Worm (Caenorhabditis elegans) whole organism, L1 larva: ENCODE data around the gene M02B1.4.

ENCODE experiments used
- C16A3.4 ChIP-seq: fragments of 150-350 bp; optimal IDR thresholded peaks from 2 replicates; lab custom pipeline; 2014; ENCODE audit warnings: missing biosample characterization, missing genetic modification characterization
- alr-1 ChIP-seq: fragments of 200-800 bp; sonication (Bioruptor generic); optimal IDR thresholded peaks from 2 replicates; lab custom pipeline; 2018; ENCODE audit warnings: borderline replicate concordance, mild to moderate bottlenecking, missing genetic modification characterization, missing compliant biosample characterization
- aly-2 ChIP-seq: fragments of 150-350 bp; optimal IDR thresholded peaks from 2 replicates; lab custom pipeline; 2014; ENCODE audit warnings: missing biosample characterization, missing genetic modification characterization
- ama-1 ChIP-seq: fragments of 150-350 bp; optimal IDR thresholded peaks from 2 replicates; lab custom pipeline; 2014
- blmp-1 ChIP-seq: fragments of 150-350 bp; optimal IDR thresholded peaks from 2 replicates; lab custom pipeline; 2014; ENCODE audit warnings: missing biosample characterization, missing genetic modification characterization
- ceh-82 ChIP-seq, 3 experiments: fragments of 150-350 bp in 1 of 3; sonication (generic microtip) in 2 of 3; optimal IDR thresholded peaks; 2 replicates each; lab custom pipeline; 2014 to 2017; ENCODE audit warnings: missing biosample characterization in 3 of 3, missing genetic modification characterization in 3 of 3
- ces-1 ChIP-seq: fragments of 150-350 bp; optimal IDR thresholded peaks from 2 replicates; lab custom pipeline; 2014; ENCODE audit warnings: missing biosample characterization, missing genetic modification reagents, missing genetic modification characterization
- dsc-1 ChIP-seq: sonication (generic microtip); optimal IDR thresholded peaks from 2 replicates; lab custom pipeline; 2016; ENCODE audit warnings: mild to moderate bottlenecking, missing genetic modification characterization, missing compliant biosample characterization
- efl-1 ChIP-seq, 4 experiments: fragments of 150-350 bp; optimal IDR thresholded peaks in 3 of 4; peaks in 1 of 4; 1 replicate in 1 of 4; 2 replicates in 3 of 4; lab custom pipeline; 2014; ENCODE audit warnings: missing biosample characterization in 2 of 4, missing genetic modification characterization in 2 of 4, missing genetic modification reagents in 2 of 4
- elt-2 ChIP-seq: sonication (generic microtip); optimal IDR thresholded peaks from 2 replicates; lab custom pipeline; 2016; ENCODE audit warnings: missing genetic modification characterization, mild to moderate bottlenecking, inconsistent platforms, missing compliant biosample characterization, missing genetic modification reagents
- fkh-8 ChIP-seq: sonication (generic microtip); optimal IDR thresholded peaks from 2 replicates; lab custom pipeline; 2016; ENCODE audit warnings: mild to moderate bottlenecking, missing genetic modification characterization, missing compliant biosample characterization
- hlh-4 ChIP-seq: sonication (generic microtip); optimal IDR thresholded peaks from 2 replicates; lab custom pipeline; 2016; ENCODE audit warnings: mild to moderate bottlenecking, missing genetic modification characterization, missing compliant biosample characterization
- irx-1 ChIP-seq: sonication (generic microtip); optimal IDR thresholded peaks from 2 replicates; lab custom pipeline; 2016; ENCODE audit warnings: missing genetic modification characterization, missing compliant biosample characterization
- isw-1 ChIP-seq: fragments of 200-800 bp; sonication (Bioruptor generic); IDR thresholded peaks from 2 replicates; pipeline ENCODE4 v1.3.6; 2022; ENCODE audit warnings: missing genetic modification characterization, missing compliant biosample characterization
- jun-1 ChIP-seq: fragments of 150-350 bp; optimal IDR thresholded peaks from 2 replicates; lab custom pipeline; 2014; ENCODE audit warnings: missing biosample characterization, missing genetic modification reagents, missing genetic modification characterization
- lin-13 ChIP-seq: fragments of 150-350 bp; optimal IDR thresholded peaks from 2 replicates; lab custom pipeline; 2014; ENCODE audit warnings: missing biosample characterization, missing genetic modification reagents, missing genetic modification characterization
- lin-14 ChIP-seq: fragments of 200-800 bp; sonication (Bioruptor generic); optimal IDR thresholded peaks from 2 replicates; lab custom pipeline; 2018; ENCODE audit warnings: mild to moderate bottlenecking, missing genetic modification characterization, moderate library complexity, missing compliant biosample characterization
- lin-35 ChIP-seq, 2 experiments: fragments of 150-350 bp; optimal IDR thresholded peaks; 2 replicates each; lab custom pipeline; 2014; ENCODE audit warnings: missing biosample characterization in 2 of 2, missing genetic modification characterization in 2 of 2, missing genetic modification reagents in 2 of 2
- lsy-2 ChIP-seq, 2 experiments: fragments of 150-350 bp; optimal IDR thresholded peaks; 2 replicates each; lab custom pipeline; 2014; ENCODE audit warnings: missing biosample characterization in 2 of 2, missing genetic modification characterization in 2 of 2
- mef-2 ChIP-seq: fragments of 150-350 bp; optimal IDR thresholded peaks from 2 replicates; lab custom pipeline; 2014; ENCODE audit warnings: missing biosample characterization, missing genetic modification characterization
- nhr-20 ChIP-seq: sonication (generic microtip); optimal IDR thresholded peaks from 2 replicates; lab custom pipeline; 2016; ENCODE audit warnings: mild to moderate bottlenecking, missing genetic modification characterization, missing compliant biosample characterization
- nhr-237 ChIP-seq: fragments of 150-350 bp; optimal IDR thresholded peaks from 2 replicates; lab custom pipeline; 2014; ENCODE audit warnings: missing biosample characterization, missing genetic modification characterization
- nhr-28 ChIP-seq: fragments of 150-350 bp; optimal IDR thresholded peaks from 2 replicates; lab custom pipeline; 2014; ENCODE audit warnings: missing biosample characterization, missing genetic modification characterization
- nhr-47 ChIP-seq: sonication (generic microtip); optimal IDR thresholded peaks from 2 replicates; lab custom pipeline; 2016; ENCODE audit warnings: mild to moderate bottlenecking, missing genetic modification characterization, moderate library complexity, missing compliant biosample characterization
- nhr-76 ChIP-seq: sonication (generic microtip); optimal IDR thresholded peaks from 2 replicates; lab custom pipeline; 2017; ENCODE audit warnings: missing biosample characterization, missing genetic modification characterization
- nhr-84 ChIP-seq: sonication (generic microtip); optimal IDR thresholded peaks from 2 replicates; lab custom pipeline; 2017; ENCODE audit warnings: missing biosample characterization, missing genetic modification characterization
- nhr-85 ChIP-seq: sonication (generic microtip); peaks from one replicate; lab custom pipeline; 2016; ENCODE audit warnings: missing genetic modification characterization, inconsistent platforms, missing compliant biosample characterization
- nhr-90 ChIP-seq: sonication (generic microtip); optimal IDR thresholded peaks from 2 replicates; lab custom pipeline; 2016; ENCODE audit warnings: mild to moderate bottlenecking, missing genetic modification characterization, missing compliant biosample characterization; ENCODE audit not compliant: poor library complexity
- pag-3 ChIP-seq: sonication (generic microtip); optimal IDR thresholded peaks from 2 replicates; lab custom pipeline; 2017; ENCODE audit warnings: missing genetic modification characterization, mild to moderate bottlenecking, missing compliant biosample characterization, antibody characterized with exemption, borderline replicate concordance; ENCODE audit not compliant: insufficient read depth
- pax-3 ChIP-seq: fragments of 200-800 bp; sonication (Bioruptor generic); optimal IDR thresholded peaks from 2 replicates; lab custom pipeline; 2018; ENCODE audit warnings: mild to moderate bottlenecking, missing genetic modification characterization, moderate library complexity, missing compliant biosample characterization
- rnt-1 ChIP-seq: sonication (generic microtip); optimal IDR thresholded peaks from 2 replicates; lab custom pipeline; 2016; ENCODE audit warnings: mild to moderate bottlenecking, missing genetic modification characterization, moderate library complexity, missing compliant biosample characterization
- sptf-1 ChIP-seq: fragments of 150-350 bp; optimal IDR thresholded peaks from 2 replicates; lab custom pipeline; 2014; ENCODE audit warnings: missing biosample characterization, missing genetic modification characterization
- tlp-1 ChIP-seq: fragments of 150-350 bp; optimal IDR thresholded peaks from 2 replicates; lab custom pipeline; 2014; ENCODE audit warnings: missing biosample characterization, missing genetic modification characterization
- unc-130 ChIP-seq: fragments of 150-350 bp; optimal IDR thresholded peaks from 2 replicates; lab custom pipeline; 2017; ENCODE audit warnings: missing biosample characterization, missing genetic modification characterization, inconsistent platforms
- unc-86 ChIP-seq: sonication (generic microtip); optimal IDR thresholded peaks from 2 replicates; lab custom pipeline; 2016; ENCODE audit warnings: missing genetic modification characterization, missing compliant biosample characterization
- ztf-4 ChIP-seq: fragments of 150-350 bp; optimal IDR thresholded peaks from 2 replicates; lab custom pipeline; 2014; ENCODE audit warnings: missing biosample characterization, missing genetic modification characterization

The M02B1.4 gene

DNA sequence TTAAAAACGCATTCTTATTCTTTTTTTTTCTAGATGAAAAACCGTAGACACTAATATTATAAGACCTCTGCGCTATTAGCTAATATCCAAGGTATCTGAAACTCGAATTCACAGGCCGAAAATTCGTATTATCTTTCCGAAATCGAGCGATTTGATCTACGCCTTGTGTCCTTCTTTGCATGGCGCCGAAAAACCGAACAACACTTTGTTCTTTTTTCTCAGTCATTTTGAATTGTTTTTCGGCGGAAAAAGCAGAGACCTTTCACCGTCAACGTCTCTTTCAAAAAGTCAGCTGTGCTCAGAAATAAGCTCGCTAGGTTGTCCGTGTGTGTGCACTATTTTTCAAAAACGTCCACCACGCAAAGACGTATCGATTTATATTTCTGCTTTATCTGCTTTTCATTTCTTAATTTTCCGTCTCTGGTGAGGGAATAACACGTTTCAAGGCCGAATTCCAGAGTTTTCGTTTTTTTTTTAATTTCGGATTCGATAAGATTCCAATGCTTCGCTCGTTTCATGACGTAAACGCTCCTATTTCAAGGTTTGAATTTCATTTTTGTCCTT lies 5.8 kb upstream of the M02B1.4 start:
- TF ChIP-seq efl-1 (optimal IDR thresholded peaks at IDR 0.05; lab: Kevin White, UChicago), result no peak
- peak in 1 of 2 experiments; percentile 41 for TF ChIP-seq efl-1 (GFP tag; optimal IDR thresholded peaks at IDR 0.05 in 1 of 2; lab: Kevin White, UChicago)
- TF ChIP-seq lin-14 (GFP tag; lab: Kevin White, UChicago), result peak; percentile 50
- TF ChIP-seq sptf-1, result no peak
- TF ChIP-seq aly-2 (tag; lab: Kevin White, UChicago), result no peak
- no peak for TF ChIP-seq nhr-20 (tag; lab: Kevin White, UChicago)
- no peak for TF ChIP-seq blmp-1
- TF ChIP-seq fkh-8 (tag; lab: Kevin White, UChicago), result peak; percentile 6

DNA sequence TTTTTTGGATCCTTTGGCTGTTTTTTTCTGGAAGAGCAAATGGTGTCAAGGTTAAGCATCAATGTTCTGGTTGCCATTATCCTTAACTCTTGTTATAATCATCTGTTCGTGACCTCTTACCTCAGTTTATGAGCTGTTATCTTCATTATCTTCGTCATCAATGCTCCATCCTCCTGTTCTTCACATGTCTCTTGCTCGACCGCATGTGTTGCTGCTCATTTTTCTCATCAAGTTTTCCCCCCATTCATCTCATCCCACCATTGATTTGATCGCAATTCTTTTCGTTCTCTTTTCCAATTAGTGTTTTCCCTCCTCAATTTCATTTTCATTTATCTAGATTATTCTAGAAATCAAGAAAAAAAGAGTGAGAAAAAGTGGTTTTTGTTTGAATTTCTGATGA lies 7.6 kb downstream of the M02B1.4 start:
- TF ChIP-seq aly-2 (tag; lab: Kevin White, UChicago) (no peak), nhr-90 (no peak), isw-1 (GFP tag; lab: Robert Waterston, UW) (no peak), ama-1 (lab: Kevin White, UChicago) (no peak), rnt-1 (tag; lab: Kevin White, UChicago) (no peak), dsc-1 (tag; lab: Kevin White, UChicago) (peak; percentile 56), lin-14 (GFP tag; lab: Kevin White, UChicago) (peak; percentile 17), lin-13 (GFP tag; lab: Kevin White, UChicago) (no peak), nhr-47 (tag; lab: Kevin White, UChicago) (no peak), nhr-76 (no peak), pax-3 (no peak), C16A3.4 (tag; lab: Kevin White, UChicago) (no peak), ceh-82 (tag; optimal IDR thresholded peaks at IDR 0.05; lab: Kevin White, UChicago) (no peak), jun-1 (tag; lab: Kevin White, UChicago) (no peak)

DNA sequence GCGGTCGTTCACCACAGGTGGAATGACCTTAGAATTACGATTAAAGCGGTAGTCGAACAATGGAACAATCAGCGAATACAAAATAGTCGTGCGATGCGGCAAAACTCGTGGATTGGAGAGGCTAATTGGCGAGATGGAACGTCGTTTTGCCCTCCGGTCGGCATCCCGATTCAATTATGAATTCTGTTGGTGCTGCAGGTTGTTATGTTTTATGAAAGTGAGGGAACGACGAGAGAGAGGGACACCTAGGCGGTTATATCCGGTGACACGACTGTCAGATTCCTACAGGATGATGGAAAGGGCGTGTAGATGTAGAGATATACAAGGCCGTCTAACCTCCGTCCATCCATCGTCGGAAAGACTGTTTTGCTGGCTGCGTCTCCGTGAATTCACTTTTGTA lies 8.5 kb downstream of the M02B1.4 start:
- TF ChIP-seq pag-3 (tag; lab: Kevin White, UChicago), result no peak
- peak; percentile 50 for TF ChIP-seq blmp-1
- TF ChIP-seq nhr-85, result peak; percentile 27

DNA sequence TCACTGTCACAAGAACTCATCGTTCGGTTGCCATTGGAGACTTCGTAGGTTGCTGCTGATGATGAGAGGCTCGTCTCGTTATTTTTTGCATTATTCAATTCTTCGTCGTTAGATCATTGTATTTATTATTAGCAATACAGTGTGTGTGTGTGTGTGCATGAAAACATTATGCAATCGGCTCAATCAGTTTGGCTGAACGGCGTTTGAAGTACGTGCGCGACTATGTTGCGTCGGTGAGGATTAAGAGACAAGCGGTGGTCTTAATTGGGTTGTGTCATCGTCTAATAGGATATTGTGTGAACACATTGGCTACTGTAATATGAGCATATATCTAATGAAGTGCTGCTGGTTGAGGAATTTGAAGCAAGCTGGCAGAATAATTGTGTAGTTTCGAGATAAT lies 11.3 kb downstream of the M02B1.4 start:
- no peak for TF ChIP-seq sptf-1
- no peak for TF ChIP-seq efl-1 (optimal IDR thresholded peaks at IDR 0.05; lab: Kevin White, UChicago)
- TF ChIP-seq efl-1 (GFP tag; optimal IDR thresholded peaks at IDR 0.05 in 1 of 2; lab: Kevin White, UChicago), result peak in 1 of 2 experiments; percentile 22

DNA sequence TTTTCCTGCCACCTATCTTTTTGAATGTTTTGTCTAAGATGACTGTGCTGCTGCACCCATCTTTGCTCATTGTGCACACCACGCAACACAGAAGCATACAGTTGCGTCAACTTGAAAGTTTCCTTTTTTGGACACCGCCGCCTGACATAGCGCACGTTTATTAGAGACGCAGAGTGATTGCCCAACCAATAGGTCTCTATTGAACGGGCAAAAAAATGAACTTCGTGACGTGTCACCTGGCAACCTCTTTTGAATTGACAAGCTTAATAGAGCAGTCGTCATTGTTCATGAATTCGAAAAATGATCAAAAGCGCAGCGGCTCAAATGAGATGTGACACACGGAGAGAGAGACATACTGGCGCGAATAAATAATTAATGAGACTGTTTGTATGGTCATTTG lies 13.6 kb downstream of the M02B1.4 start:
- TF ChIP-seq elt-2 (tag; lab: Kevin White, UChicago) (no peak), unc-86 (peak; percentile 27)

DNA sequence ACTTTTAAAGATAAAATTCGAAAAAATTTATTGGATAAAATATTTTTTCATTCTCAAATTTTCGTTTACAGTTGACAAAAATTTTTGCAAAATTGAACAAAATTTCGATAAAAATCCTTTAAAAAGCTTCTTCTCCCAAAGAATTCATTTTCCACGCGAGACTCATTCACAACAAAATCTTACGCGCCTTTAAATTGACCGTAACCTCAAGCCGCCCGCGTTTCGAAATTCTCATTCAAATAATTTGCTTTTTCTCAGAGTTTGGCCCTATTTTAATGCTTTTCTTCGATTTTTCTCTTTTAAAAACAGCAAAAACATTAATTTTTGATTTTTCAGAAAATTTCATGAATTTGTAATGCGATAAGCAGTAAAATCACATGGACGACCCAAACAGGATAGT lies 19.5 kb downstream of the M02B1.4 start, which contains the start of gene F07C6.4:
TSS of gene F07C6.4 (plus strand) at position 330 of the 400 bp plus-strand sequence.
- TF ChIP-seq nhr-47 (tag; lab: Kevin White, UChicago) (no peak), mef-2 (tag; lab: Kevin White, UChicago) (no peak), isw-1 (GFP tag; lab: Robert Waterston, UW) (no peak), tlp-1 (tag; lab: Kevin White, UChicago) (no peak), aly-2 (tag; lab: Kevin White, UChicago) (no peak), nhr-84 (tag; lab: Kevin White, UChicago) (no peak), irx-1 (tag; lab: Kevin White, UChicago) (no peak), lsy-2 (tag; optimal IDR thresholded peaks at IDR 0.05; lab: Kevin White, UChicago) (no peak), nhr-237 (tag; lab: Kevin White, UChicago) (no peak), sptf-1 (no peak), lin-35 (GFP tag; optimal IDR thresholded peaks at IDR 0.05; lab: Kevin White, UChicago) (no peak), nhr-85 (no peak), nhr-28 (tag; lab: Kevin White, UChicago) (no peak), ztf-4 (tag; lab: Kevin White, UChicago) (no peak), hlh-4 (tag; lab: Kevin White, UChicago) (no peak), rnt-1 (tag; lab: Kevin White, UChicago) (no peak), nhr-20 (tag; lab: Kevin White, UChicago) (no peak), ces-1 (GFP tag; lab: Kevin White, UChicago) (no peak), unc-130 (tag; lab: Kevin White, UChicago) (no peak), alr-1 (tag; lab: Kevin White, UChicago) (no peak)
